Worm (Caenorhabditis elegans) whole organism, midembryonic: ENCODE results near the gene sdz-1.

Experiments used
- klf-2 ChIP-seq: fragments of 200-800 bp; sonication (Bioruptor generic); conservative IDR thresholded peaks from 2 replicates; pipeline ENCODE4 v1.3.6; 2022; ENCODE audit warnings: missing genetic modification reagents, missing genetic modification characterization, missing compliant biosample characterization
- tab-1 ChIP-seq: fragments of 200-800 bp; sonication (Bioruptor generic); IDR thresholded peaks from 2 replicates; pipeline ENCODE4 v1.3.6; 2022; ENCODE audit warnings: missing genetic modification characterization, missing compliant biosample characterization
- ztf-23 ChIP-seq: fragments of 200-800 bp; sonication (Bioruptor generic); IDR thresholded peaks from 2 replicates; pipeline ENCODE4 v1.3.6; 2022; ENCODE audit warnings: missing genetic modification reagents, missing genetic modification characterization, missing compliant biosample characterization

DNA sequence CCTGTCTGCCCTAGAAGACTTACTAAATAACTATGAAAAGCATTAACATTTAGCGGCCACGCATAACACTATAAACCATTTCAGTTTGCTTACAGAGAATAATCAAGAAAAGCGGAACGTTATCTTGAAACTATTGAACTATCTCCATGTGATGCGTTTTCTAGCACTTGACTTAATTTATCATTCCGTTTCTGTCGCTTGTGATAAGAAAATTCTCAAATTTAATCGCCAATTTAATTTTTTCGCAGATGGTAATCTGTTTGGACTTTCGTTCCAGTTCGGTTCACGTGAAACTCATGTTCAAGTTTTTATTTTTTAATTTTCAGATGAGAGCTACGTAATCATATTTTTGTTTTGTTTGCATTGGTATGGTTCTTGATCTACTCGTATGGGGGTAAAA, 43.2 kb downstream of the sdz-1 start:
- TF ChIP-seq tab-1 (no peak), ztf-23 (GFP tag; lab: Robert Waterston, UW) (no peak), klf-2 (GFP tag; lab: Robert Waterston, UW) (no peak)
